Worm (Caenorhabditis elegans) whole organism, L1 larva: Measurements from ENCODE around the gene hda-4.

Experiments
- aly-2 ChIP-seq: fragments of 150-350 bp; optimal IDR thresholded peaks from 2 replicates; lab custom pipeline; 2014; ENCODE audit warnings: missing biosample characterization, missing genetic modification characterization
- ceh-88 ChIP-seq: fragments of 200-800 bp; sonication (Bioruptor generic); IDR thresholded peaks from 2 replicates; pipeline ENCODE4 v1.3.6; 2022; ENCODE audit warnings: missing genetic modification characterization, missing compliant biosample characterization
- ceh-90 ChIP-seq: sonication (generic microtip); optimal IDR thresholded peaks from 2 replicates; lab custom pipeline; 2016; ENCODE audit warnings: missing genetic modification characterization, missing compliant biosample characterization
- elt-3 ChIP-seq, 6 experiments: fragments of 150-350 bp in 1 of 6; sonication (generic microtip); optimal IDR thresholded peaks; 2 replicates each; lab custom pipeline; 2017 to 2018; ENCODE audit warnings: missing biosample characterization in 6 of 6, missing genetic modification characterization in 6 of 6, inconsistent platforms in 1 of 6
- fkh-8 ChIP-seq: sonication (generic microtip); optimal IDR thresholded peaks from 2 replicates; lab custom pipeline; 2016; ENCODE audit warnings: mild to moderate bottlenecking, missing genetic modification characterization, missing compliant biosample characterization
- nhr-11 ChIP-seq: fragments of 150-350 bp; optimal IDR thresholded peaks from 2 replicates; lab custom pipeline; 2014; ENCODE audit warnings: missing biosample characterization, missing genetic modification characterization
- nhr-237 ChIP-seq: fragments of 150-350 bp; optimal IDR thresholded peaks from 2 replicates; lab custom pipeline; 2014; ENCODE audit warnings: missing biosample characterization, missing genetic modification characterization
- nhr-76 ChIP-seq: sonication (generic microtip); optimal IDR thresholded peaks from 2 replicates; lab custom pipeline; 2017; ENCODE audit warnings: missing biosample characterization, missing genetic modification characterization
- nhr-77 ChIP-seq: fragments of 150-350 bp; optimal IDR thresholded peaks from 2 replicates; lab custom pipeline; 2014; ENCODE audit warnings: missing biosample characterization, missing genetic modification characterization

DNA sequence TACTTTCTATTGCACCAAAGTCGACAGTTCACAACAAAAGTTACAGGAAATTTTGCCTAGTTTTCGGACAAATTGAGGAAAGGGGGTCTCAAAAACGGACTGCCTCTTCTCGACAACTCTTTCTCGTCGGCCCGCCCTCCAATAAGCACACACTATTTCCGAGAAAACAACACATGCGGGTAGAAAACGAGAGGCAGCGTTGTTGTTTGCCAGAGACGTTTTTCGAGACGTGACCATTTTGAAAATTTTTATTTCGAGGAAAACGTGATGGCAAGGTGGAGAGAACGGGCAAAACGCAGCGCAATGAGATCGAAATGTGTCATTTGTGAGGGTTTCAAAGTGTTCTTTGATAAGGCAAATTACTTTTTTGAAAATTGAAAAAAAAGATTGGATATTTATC is 64.1 kb downstream of the hda-4 start:
- TF ChIP-seq nhr-76 (tag; lab: Kevin White, UChicago) (no peak), fkh-8 (tag; lab: Kevin White, UChicago) (peak; percentile 35), elt-3 (tag; optimal IDR thresholded peaks at IDR 0.05; lab: Kevin White, UChicago) (peak in 1 of 6 experiments; percentile 46), ceh-88 (GFP tag; lab: Robert Waterston, UW) (no peak), aly-2 (no peak), nhr-237 (tag; lab: Kevin White, UChicago) (no peak), nhr-77 (tag; lab: Kevin White, UChicago) (no peak), nhr-11 (tag; lab: Kevin White, UChicago) (no peak), ceh-90 (no peak)
